Worm (Caenorhabditis elegans) whole organism, late embryonic: ENCODE data around the gene rpm-1.
A peak's percentile ranks its signal among the peaks of the same experiment; 100 is the strongest.

Source experiments
- C08G9.2 ChIP-seq: sonication (generic microtip); optimal IDR thresholded peaks from 2 replicates; lab custom pipeline; 2016; ENCODE audit warnings: mild to moderate bottlenecking, missing genetic modification characterization, moderate library complexity, missing compliant biosample characterization
- K02D7.2 ChIP-seq: sonication (generic microtip); optimal IDR thresholded peaks from 2 replicates; lab custom pipeline; 2017; ENCODE audit warnings: mild to moderate bottlenecking, missing genetic modification characterization, missing compliant biosample characterization
- K09A11.1 ChIP-seq: sonication (generic microtip); optimal IDR thresholded peaks from 2 replicates; lab custom pipeline; 2017; ENCODE audit warnings: antibody characterized with exemption, mild to moderate bottlenecking, missing genetic modification characterization, missing compliant biosample characterization; ENCODE audit not compliant: insufficient read depth
- T23F11.4 ChIP-seq: fragments of 200-800 bp; sonication (Bioruptor generic); optimal IDR thresholded peaks from 2 replicates; lab custom pipeline; 2018; ENCODE audit warnings: mild to moderate bottlenecking, missing genetic modification characterization, missing compliant biosample characterization
- Y22D7AL.16 ChIP-seq: sonication (generic microtip); optimal IDR thresholded peaks from 2 replicates; lab custom pipeline; 2016; ENCODE audit warnings: missing genetic modification characterization, missing compliant biosample characterization
- ceh-2 ChIP-seq: sonication (generic microtip); optimal IDR thresholded peaks from 2 replicates; lab custom pipeline; 2016; ENCODE audit warnings: missing genotype, missing genetic modification characterization, missing compliant biosample characterization
- ceh-24 ChIP-seq: sonication (generic microtip); optimal IDR thresholded peaks from 2 replicates; lab custom pipeline; 2016; ENCODE audit warnings: mild to moderate bottlenecking, missing genetic modification characterization, missing compliant biosample characterization
- ceh-30 ChIP-seq: fragments of 150-350 bp; optimal IDR thresholded peaks from 2 replicates; lab custom pipeline; 2014; ENCODE audit warnings: missing biosample characterization, missing genetic modification characterization
- ceh-48 ChIP-seq: sonication (generic microtip); optimal IDR thresholded peaks from 2 replicates; lab custom pipeline; 2016; ENCODE audit warnings: missing genetic modification characterization, inconsistent platforms, missing compliant biosample characterization
- ceh-6 ChIP-seq: fragments of 200-800 bp; sonication (Bioruptor generic); optimal IDR thresholded peaks from 2 replicates; lab custom pipeline; 2018; ENCODE audit warnings: mild to moderate bottlenecking, missing genetic modification characterization, missing compliant biosample characterization
- che-1 ChIP-seq: sonication (generic microtip); optimal IDR thresholded peaks from 2 replicates; lab custom pipeline; 2016; ENCODE audit warnings: mild to moderate bottlenecking, missing genetic modification characterization, missing compliant biosample characterization
- dmd-4 ChIP-seq: sonication (generic microtip); optimal IDR thresholded peaks from 2 replicates; lab custom pipeline; 2016; ENCODE audit warnings: borderline replicate concordance, missing genetic modification characterization, missing compliant biosample characterization
- dve-1 ChIP-seq: sonication (generic microtip); optimal IDR thresholded peaks from 2 replicates; lab custom pipeline; 2017; ENCODE audit warnings: antibody characterized with exemption, mild to moderate bottlenecking, missing genetic modification characterization, missing compliant biosample characterization
- elt-2 ChIP-seq: sonication (generic microtip); optimal IDR thresholded peaks from 2 replicates; lab custom pipeline; 2016; ENCODE audit warnings: missing genetic modification reagents, missing genetic modification characterization, missing compliant biosample characterization
- ets-4 ChIP-seq: sonication (generic microtip); optimal IDR thresholded peaks from 2 replicates; lab custom pipeline; 2016; ENCODE audit warnings: missing genetic modification characterization, missing compliant biosample characterization
- eyg-1 ChIP-seq: sonication (generic microtip); optimal IDR thresholded peaks from 2 replicates; lab custom pipeline; 2016; ENCODE audit warnings: missing genotype, missing genetic modification characterization, missing compliant biosample characterization
- fax-1 ChIP-seq: sonication (generic microtip); optimal IDR thresholded peaks from 2 replicates; lab custom pipeline; 2016; ENCODE audit warnings: missing genotype, missing genetic modification characterization, missing compliant biosample characterization
- hlh-13 ChIP-seq: fragments of 200-800 bp; sonication (Bioruptor generic); optimal IDR thresholded peaks from 2 replicates; lab custom pipeline; 2018; ENCODE audit warnings: mild to moderate bottlenecking, missing genetic modification characterization, missing compliant biosample characterization
- hlh-15 ChIP-seq: sonication (generic microtip); optimal IDR thresholded peaks from 2 replicates; lab custom pipeline; 2016; ENCODE audit warnings: missing genetic modification characterization, missing compliant biosample characterization
- lim-6 ChIP-seq: sonication (generic microtip); optimal IDR thresholded peaks from 2 replicates; lab custom pipeline; 2016; ENCODE audit warnings: missing genetic modification characterization, missing compliant biosample characterization
- madf-2 ChIP-seq: sonication (generic microtip); optimal IDR thresholded peaks from 2 replicates; lab custom pipeline; 2017; ENCODE audit warnings: missing genetic modification characterization, missing compliant biosample characterization
- mec-3 ChIP-seq: sonication (generic microtip); optimal IDR thresholded peaks from 2 replicates; lab custom pipeline; 2016; ENCODE audit warnings: borderline replicate concordance, missing genetic modification characterization, missing compliant biosample characterization
- nfya-1 ChIP-seq: sonication (generic microtip); optimal IDR thresholded peaks from 2 replicates; lab custom pipeline; 2017; ENCODE audit warnings: missing genetic modification characterization, mild to moderate bottlenecking, missing compliant biosample characterization, antibody characterized with exemption, moderate library complexity
- nhr-11 ChIP-seq: fragments of 150-350 bp; optimal IDR thresholded peaks from 2 replicates; lab custom pipeline; 2014; ENCODE audit warnings: missing biosample characterization, missing genetic modification characterization
- npax-4 ChIP-seq: sonication (generic microtip); optimal IDR thresholded peaks from 2 replicates; lab custom pipeline; 2016; ENCODE audit warnings: missing genetic modification characterization, missing compliant biosample characterization
- pax-1 ChIP-seq: fragments of 150-350 bp; optimal IDR thresholded peaks from 2 replicates; lab custom pipeline; 2014; ENCODE audit warnings: missing biosample characterization, missing genetic modification characterization
- pqm-1 ChIP-seq: sonication (generic microtip); optimal IDR thresholded peaks from 2 replicates; lab custom pipeline; 2016; ENCODE audit warnings: missing genetic modification characterization, missing compliant biosample characterization
- sdc-2 ChIP-seq: sonication (generic microtip); optimal IDR thresholded peaks from 2 replicates; lab custom pipeline; 2016; ENCODE audit warnings: missing genotype, missing genetic modification characterization, missing compliant biosample characterization
- sox-2 ChIP-seq: fragments of 200-800 bp; sonication (Bioruptor generic); IDR thresholded peaks from 2 replicates; pipeline ENCODE4 v1.3.6; 2022; ENCODE audit warnings: missing genetic modification reagents, missing genetic modification characterization, missing compliant biosample characterization
- sox-4 ChIP-seq: sonication (generic microtip); optimal IDR thresholded peaks from 2 replicates; lab custom pipeline; 2017; ENCODE audit warnings: mild to moderate bottlenecking, missing genetic modification characterization, inconsistent platforms, missing compliant biosample characterization
- syd-9 ChIP-seq: sonication (generic microtip); optimal IDR thresholded peaks from 2 replicates; lab custom pipeline; 2016; ENCODE audit warnings: mild to moderate bottlenecking, missing genetic modification characterization, moderate library complexity, missing compliant biosample characterization
- tbx-7 ChIP-seq: sonication (generic microtip); optimal IDR thresholded peaks from 2 replicates; lab custom pipeline; 2016; ENCODE audit warnings: missing genotype, missing genetic modification characterization, missing compliant biosample characterization
- unc-3 ChIP-seq, 2 experiments: fragments of 200-800 bp in 1 of 2; sonication (Bioruptor generic) in 1 of 2; sonication (generic microtip) in 1 of 2; conservative IDR thresholded peaks in 1 of 2; optimal IDR thresholded peaks in 1 of 2; 2 replicates each; pipeline versions ENCODE4 v1.3.6 to Lab custom; 2016 to 2022; ENCODE audit warnings: missing compliant biosample characterization in 2 of 2, missing genetic modification characterization in 2 of 2, missing genetic modification reagents in 1 of 2
- unc-42 ChIP-seq: sonication (generic microtip); optimal IDR thresholded peaks from 2 replicates; lab custom pipeline; 2016; ENCODE audit warnings: missing genotype, missing genetic modification characterization, missing compliant biosample characterization
- unc-86 ChIP-seq: sonication (generic microtip); optimal IDR thresholded peaks from 2 replicates; lab custom pipeline; 2016; ENCODE audit warnings: missing genetic modification characterization, missing compliant biosample characterization

The rpm-1 gene

ce11 chrV:8768481-8768959 lies 51.2 kb downstream of the rpm-1 start, which contains the start of gene B0507.3:
B0507.3 (plus strand) TSS chrV:8768909.
- TF ChIP-seq elt-2 (tag; lab: Kevin White, UChicago) (peak; percentile 99), unc-42 (tag; lab: Kevin White, UChicago) (no peak), dmd-4 (tag; lab: Kevin White, UChicago) (no peak), pqm-1 (tag; lab: Kevin White, UChicago) (peak; percentile 75)
- TF ChIP-seq, all 69 proteins: peak for 2

ce11 chrV:8767493-8767892 lies 52.3 kb downstream of the rpm-1 start:
- TF ChIP-seq elt-2 (tag; lab: Kevin White, UChicago): peak; percentile 61
- TF ChIP-seq ceh-48 (tag; lab: Kevin White, UChicago): no peak
- no peak for TF ChIP-seq sox-4 (tag; lab: Kevin White, UChicago)
- no peak for TF ChIP-seq hlh-13 (GFP tag; lab: Kevin White, UChicago)
- TF ChIP-seq, all 69 proteins: peak for 1

ce11 chrV:8767041-8767440 lies 52.7 kb downstream of the rpm-1 start:
- TF ChIP-seq che-1 (tag; lab: Kevin White, UChicago) (no peak), madf-2 (tag; lab: Kevin White, UChicago) (no peak)

ce11 chrV:8765938-8766337 lies 53.8 kb downstream of the rpm-1 start, which contains the start of gene B0507.9:
B0507.9 (minus strand) TSS chrV:8766038.
- TF ChIP-seq mec-3: no peak
- TF ChIP-seq ceh-2 (tag; lab: Kevin White, UChicago): no peak
- TF ChIP-seq lim-6 (tag; lab: Kevin White, UChicago): no peak
- TF ChIP-seq nhr-11 (tag; lab: Kevin White, UChicago): no peak
- TF ChIP-seq pax-1: no peak
- no peak for TF ChIP-seq C08G9.2 (tag; lab: Kevin White, UChicago)
- no peak for TF ChIP-seq sox-2 (GFP tag; lab: Robert Waterston, UW)
- TF ChIP-seq unc-3 (GFP tag; conservative IDR thresholded peaks at IDR 0.05; lab: Robert Waterston, UW): no peak
- TF ChIP-seq unc-3 (tag; optimal IDR thresholded peaks at IDR 0.05; lab: Kevin White, UChicago): no peak
- no peak for TF ChIP-seq ets-4
- TF ChIP-seq sdc-2 (tag; lab: Kevin White, UChicago): no peak
- TF ChIP-seq eyg-1 (tag; lab: Kevin White, UChicago): no peak
- no peak for TF ChIP-seq tbx-7 (tag; lab: Kevin White, UChicago)
- TF ChIP-seq ceh-30 (tag; lab: Kevin White, UChicago): no peak
- TF ChIP-seq hlh-15 (tag; lab: Kevin White, UChicago): no peak
- TF ChIP-seq ceh-24 (tag; lab: Kevin White, UChicago): no peak
- TF ChIP-seq, all 69 proteins: peak for 0

- no peak for TF ChIP-seq dve-1 (tag; lab: Kevin White, UChicago)
- no peak for TF ChIP-seq che-1 (tag; lab: Kevin White, UChicago)
- TF ChIP-seq nfya-1 (tag; lab: Kevin White, UChicago): no peak
- TF ChIP-seq K02D7.2 (tag; lab: Kevin White, UChicago): no peak
- no peak for TF ChIP-seq ceh-6 (GFP tag; lab: Kevin White, UChicago)
- no peak for TF ChIP-seq Y22D7AL.16 (tag; lab: Kevin White, UChicago)
- TF ChIP-seq dmd-4 (tag; lab: Kevin White, UChicago): no peak
- TF ChIP-seq, all 69 proteins: peak for 0
Measured at ce11 chrV:8762861-8763260, 56.9 kb downstream of the rpm-1 start, which contains the start of gene B0507.8. B0507.8 (minus strand) TSS chrV:8762961.

- TF ChIP-seq syd-9 (tag; lab: Kevin White, UChicago) (no peak), npax-4 (tag; lab: Kevin White, UChicago) (no peak), che-1 (tag; lab: Kevin White, UChicago) (no peak), fax-1 (no peak), unc-86 (tag; lab: Kevin White, UChicago) (no peak), K09A11.1 (no peak), sox-2 (GFP tag; lab: Robert Waterston, UW) (no peak), sdc-2 (tag; lab: Kevin White, UChicago) (no peak), ceh-24 (tag; lab: Kevin White, UChicago) (no peak), T23F11.4 (GFP tag; lab: Kevin White, UChicago) (no peak)
- TF ChIP-seq, all 69 proteins: peak for 0
Measured at ce11 chrV:8760416-8760815, 59.3 kb downstream of the rpm-1 start, which contains the start of gene ddn-1. ddn-1 (minus strand) TSS chrV:8760516.
